Worm (Caenorhabditis elegans): ENCODE results near the gene Y54F10BM.9.
A peak's percentile ranks its signal among the peaks of the same experiment; 100 is the strongest.
"Not testable (repeated sequence)": the region's sequence is repeated elsewhere in the genome, so short reads cannot be mapped to it uniquely, and the experiment has no call there.

Y54F10BM.9 gene

ce11 chrIII:2276842-2277241 lies 27.9 kb downstream of the Y54F10BM.9 start, which contains the start of gene Y54F10BM.21:
Gene Y54F10BM.21 (plus strand): TSS chrIII:2277142.
- TF ChIP-seq ceh-16 (tag; optimal IDR thresholded peaks at IDR 0.05) (no peak), ceh-9 (tag; optimal IDR thresholded peaks at IDR 0.05) (no peak), ceh-28 (tag; optimal IDR thresholded peaks at IDR 0.05) (no peak), ama-1 (optimal IDR thresholded peaks at IDR 0.05) (no peak), hmg-11 (tag; optimal IDR thresholded peaks at IDR 0.05) (no peak), ztf-4 (tag; optimal IDR thresholded peaks at IDR 0.05) (no peak), pqm-1 (tag; optimal IDR thresholded peaks at IDR 0.05) (no peak), nhr-237 (tag; optimal IDR thresholded peaks at IDR 0.05) (no peak), tbx-2 (tag; optimal IDR thresholded peaks at IDR 0.05) (no peak), elt-1 (tag; optimal IDR thresholded peaks at IDR 0.05) (no peak), nhr-77 (tag; optimal IDR thresholded peaks at IDR 0.05) (no peak), nhr-76 (tag; optimal IDR thresholded peaks at IDR 0.05) (no peak), nhr-12 (tag; optimal IDR thresholded peaks at IDR 0.05) (no peak), zag-1 (tag; optimal IDR thresholded peaks at IDR 0.05) (no peak), lsy-12 (tag; optimal IDR thresholded peaks at IDR 0.05) (no peak), unc-39 (tag; optimal IDR thresholded peaks at IDR 0.05) (no peak), mml-1 (tag; optimal IDR thresholded peaks at IDR 0.05) (no peak), eor-1 (tag; optimal IDR thresholded peaks at IDR 0.05) (no peak)

ce11 chrIII:2272732-2273131 lies 32.0 kb downstream of the Y54F10BM.9 start, which contains the start of gene fbxa-39:
Gene fbxa-39 (plus strand): TSS chrIII:2273032.
- no peak for TF ChIP-seq ztf-4 (tag; optimal IDR thresholded peaks at IDR 0.05)

- TF ChIP-seq ceh-82 (tag; optimal IDR thresholded peaks at IDR 0.05): no peak
- TF ChIP-seq pqm-1 (tag; optimal IDR thresholded peaks at IDR 0.05): peak; percentile 2
- TF ChIP-seq elt-2 (tag; optimal IDR thresholded peaks at IDR 0.05): peak; percentile 38
Measured at ce11 chrIII:2272075-2272474, 32.7 kb downstream of the Y54F10BM.9 start, which contains the start of gene fbxa-48. Gene fbxa-48 (minus strand): TSS chrIII:2272175.

- peak; percentile 74 for TF ChIP-seq pqm-1 (tag; optimal IDR thresholded peaks at IDR 0.05)
- TF ChIP-seq elt-3 (tag; optimal IDR thresholded peaks at IDR 0.05): no peak
- TF ChIP-seq elt-2 (tag; optimal IDR thresholded peaks at IDR 0.05): peak; percentile 81
Measured at ce11 chrIII:2265986-2266701, 38.6 kb downstream of the Y54F10BM.9 start, which contains the start of gene fbxa-9. Gene fbxa-9 (plus strand): TSS chrIII:2266651.

- TF ChIP-seq daf-12 (tag; optimal IDR thresholded peaks at IDR 0.05) (no peak), ztf-11 (tag; optimal IDR thresholded peaks at IDR 0.05) (no peak), unc-62 (GFP tag; optimal IDR thresholded peaks at IDR 0.05) (no peak), tbx-2 (tag; optimal IDR thresholded peaks at IDR 0.05) (no peak), elt-1 (tag; optimal IDR thresholded peaks at IDR 0.05) (no peak), pqm-1 (tag; optimal IDR thresholded peaks at IDR 0.05) (no peak), ceh-16 (tag; optimal IDR thresholded peaks at IDR 0.05) (no peak), sea-2 (GFP tag; optimal IDR thresholded peaks at IDR 0.05) (no peak)
Measured at ce11 chrIII:2262942-2263341, 41.8 kb downstream of the Y54F10BM.9 start, which contains the start of gene Y54F10BM.6. Gene Y54F10BM.6 (plus strand): TSS chrIII:2263242.

ce11 chrIII:2261353-2261752 lies 43.4 kb downstream of the Y54F10BM.9 start, which contains the start of gene fbxa-42:
Gene fbxa-42 (minus strand): TSS chrIII:2261453.
- not testable (repeated sequence) for TF ChIP-seq ZK546.5, lin-39, pha-4 (tag; optimal IDR thresholded peaks at IDR 0.05)

ce11 chrIII:2259329-2259728 lies 45.4 kb downstream of the Y54F10BM.9 start:
- TF ChIP-seq nhr-43 (tag; optimal IDR thresholded peaks at IDR 0.05; ENCODE audit: poor library complexity, severe bottlenecking) (no peak), nhr-12 (tag; optimal IDR thresholded peaks at IDR 0.05) (no peak), lsy-12 (tag; optimal IDR thresholded peaks at IDR 0.05) (no peak), nfya-1 (tag; optimal IDR thresholded peaks at IDR 0.05; ENCODE audit: insufficient read depth) (no peak)

Measured in whole organism, L3 larva.